Fruit fly (Drosophila melanogaster) whole organism, embryonic: Measurements from ENCODE around the gene Fer3HCH.

ENCODE experiments used
- Adf1 ChIP-seq: fragments of 200-800 bp; sonication (Bioruptor generic); IDR thresholded peaks from 2 replicates; pipeline ENCODE4 v1.3.6; 2022; ENCODE audit warnings: missing biosample characterization, missing genetic modification characterization
- BEAF-32 ChIP-seq: fragments of 200-800 bp; sonication (Bioruptor generic); optimal IDR thresholded peaks from 3 replicates; lab custom pipeline; 2017; ENCODE audit warnings: missing biosample characterization, missing genetic modification characterization, mild to moderate bottlenecking, moderate library complexity, missing genetic modification reagents
- CG10147 ChIP-seq: fragments of 200-800 bp; sonication (Bioruptor generic); optimal IDR thresholded peaks from 2 replicates; lab custom pipeline; 2019; ENCODE audit warnings: missing biosample characterization, mild to moderate bottlenecking, missing genetic modification characterization, moderate library complexity
- CG10267 ChIP-seq: fragments of 200-800 bp; sonication (Bioruptor generic); optimal IDR thresholded peaks from 2 replicates; lab custom pipeline; 2018; ENCODE audit warnings: missing biosample characterization, mild to moderate bottlenecking, missing genetic modification characterization, moderate library complexity
- CG11247 ChIP-seq: fragments of 200-800 bp; sonication (Bioruptor generic); IDR thresholded peaks from 2 replicates; pipeline ENCODE4 v1.3.6; 2022; ENCODE audit warnings: missing biosample characterization, missing genetic modification characterization
- CG12155 ChIP-seq: fragments of 200-800 bp; sonication (Bioruptor generic); optimal IDR thresholded peaks from 3 replicates; lab custom pipeline; 2016; ENCODE audit warnings: missing biosample characterization, missing genetic modification characterization
- CG13123 ChIP-seq: fragments of 200-800 bp; sonication (Bioruptor generic); optimal IDR thresholded peaks from 2 replicates; lab custom pipeline; 2016; ENCODE audit warnings: missing biosample characterization, missing genetic modification characterization
- CG14050 ChIP-seq: fragments of 200-800 bp; sonication (Bioruptor generic); IDR thresholded peaks from 3 replicates; pipeline ENCODE4 v1.3.6; 2022; ENCODE audit warnings: missing biosample characterization, missing genetic modification characterization
- CG16863 ChIP-seq: fragments of 200-800 bp; sonication (Bioruptor generic); optimal IDR thresholded peaks from 3 replicates; lab custom pipeline; 2016; ENCODE audit warnings: missing biosample characterization, missing genetic modification characterization
- CG17912 ChIP-seq: fragments of 200-800 bp; sonication (Bioruptor generic); optimal IDR thresholded peaks from 2 replicates; lab custom pipeline; 2018; ENCODE audit warnings: missing biosample characterization, mild to moderate bottlenecking, missing genetic modification characterization
- CG2116 ChIP-seq: fragments of 200-800 bp; sonication (Bioruptor generic); optimal IDR thresholded peaks from 3 replicates; lab custom pipeline; 2018; ENCODE audit warnings: missing biosample characterization, mild to moderate bottlenecking, missing genetic modification characterization
- CG30020 ChIP-seq: fragments of 200-800 bp; optimal IDR thresholded peaks from 2 replicates; lab custom pipeline; 2019; ENCODE audit warnings: missing biosample characterization, mild to moderate bottlenecking, missing genetic modification characterization, moderate library complexity
- CG4282 ChIP-seq: fragments of 200-800 bp; sonication (Bioruptor generic); optimal IDR thresholded peaks from 2 replicates; lab custom pipeline; 2016; ENCODE audit warnings: missing biosample characterization, missing genetic modification characterization
- CG4854 ChIP-seq: fragments of 200-800 bp; sonication (Bioruptor generic); optimal IDR thresholded peaks from 2 replicates; lab custom pipeline; 2016; ENCODE audit warnings: missing biosample characterization, missing genetic modification characterization, inconsistent platforms
- CG6254 ChIP-seq: fragments of 200-800 bp; sonication (Bioruptor generic); optimal IDR thresholded peaks from 3 replicates; lab custom pipeline; 2017; ENCODE audit warnings: mild to moderate bottlenecking, missing biosample characterization, missing genetic modification reagents, missing genetic modification characterization
- CG6791 ChIP-seq: fragments of 200-800 bp; sonication (Bioruptor generic); IDR thresholded peaks from 3 replicates; pipeline ENCODE4 v1.3.6; 2022; ENCODE audit warnings: missing biosample characterization, missing genetic modification characterization; ENCODE audit not compliant: partially characterized antibody
- CG9215 ChIP-seq: fragments of 200-800 bp; sonication (Bioruptor generic); IDR thresholded peaks from 2 replicates; pipeline ENCODE4 v1.3.6; 2022; ENCODE audit warnings: missing biosample characterization, missing genetic modification characterization
- CTCF ChIP-seq: fragments of 200-800 bp; sonication (Bioruptor generic); optimal IDR thresholded peaks from 2 replicates; lab custom pipeline; 2017; ENCODE audit warnings: missing biosample characterization, mild to moderate bottlenecking, missing genetic modification characterization, moderate library complexity
- Dbx ChIP-seq: fragments of 200-800 bp; sonication (Bioruptor generic); IDR thresholded peaks from 3 replicates; pipeline ENCODE4 v1.3.6; 2022; ENCODE audit warnings: missing biosample characterization, missing genetic modification characterization
- Deaf1 ChIP-seq: fragments of 200-800 bp; optimal IDR thresholded peaks from 3 replicates; lab custom pipeline; 2019; ENCODE audit warnings: missing biosample characterization, mild to moderate bottlenecking, missing genetic modification characterization, moderate library complexity
- Doc2 ChIP-seq: fragments of 200-800 bp; sonication (Bioruptor generic); IDR thresholded peaks from 2 replicates; pipeline ENCODE4 v1.3.6; 2022; ENCODE audit warnings: missing biosample characterization, missing genetic modification characterization
- Dref ChIP-seq: fragments of 200-800 bp; sonication (Bioruptor generic); IDR thresholded peaks from 2 replicates; pipeline ENCODE4 v1.3.6; 2022; ENCODE audit warnings: missing biosample characterization, missing genetic modification characterization
- Elba2 ChIP-seq: fragments of 200-800 bp; sonication (Bioruptor generic); optimal IDR thresholded peaks from 3 replicates; lab custom pipeline; 2016; ENCODE audit warnings: missing biosample characterization, missing genetic modification characterization
- Fer1 ChIP-seq: fragments of 200-800 bp; sonication (Bioruptor generic); optimal IDR thresholded peaks from 2 replicates; lab custom pipeline; 2017; ENCODE audit warnings: missing biosample characterization, mild to moderate bottlenecking, missing genetic modification characterization
- HmgD ChIP-seq: fragments of 200-800 bp; sonication (Bioruptor generic); optimal IDR thresholded peaks from 3 replicates; lab custom pipeline; 2016; ENCODE audit warnings: missing biosample characterization, missing genetic modification characterization
- Hr78 ChIP-seq, 2 experiments: fragments of 200-800 bp in 1 of 2; fragments of >200 bp in 1 of 2; sonication (Bioruptor generic) in 1 of 2; optimal IDR thresholded peaks; 2 replicates each; lab custom pipeline; 2017 to 2019; ENCODE audit warnings: missing biosample characterization in 2 of 2, missing genetic modification characterization in 2 of 2, mild to moderate bottlenecking in 1 of 2, moderate library complexity in 1 of 2
- MBD-R2 ChIP-seq: fragments of 200-800 bp; sonication (Bioruptor generic); IDR thresholded peaks from 2 replicates; pipeline ENCODE4 v1.3.6; 2022; ENCODE audit warnings: missing biosample characterization, missing genetic modification characterization
- Med ChIP-seq: fragments of 200-800 bp; sonication (Bioruptor generic); peaks from one replicate; lab custom pipeline; 2016; ENCODE audit warnings: missing biosample characterization, missing genetic modification characterization, mild to moderate bottlenecking, inconsistent platforms, moderate library complexity
- Myb ChIP-seq: fragments of 200-800 bp; sonication (Bioruptor generic); optimal IDR thresholded peaks from 2 replicates; lab custom pipeline; 2016; ENCODE audit warnings: missing biosample characterization, missing genetic modification characterization
- Side ChIP-seq: fragments of 200-800 bp; sonication (Bioruptor generic); optimal IDR thresholded peaks from 2 replicates; lab custom pipeline; 2016; ENCODE audit warnings: missing biosample characterization, missing genetic modification characterization
- TFAM ChIP-seq: fragments of 200-800 bp; sonication (Bioruptor generic); optimal IDR thresholded peaks from 2 replicates; lab custom pipeline; 2017; ENCODE audit warnings: missing biosample characterization, missing genetic modification characterization, inconsistent platforms
- amos ChIP-seq: fragments of 200-800 bp; sonication (Bioruptor generic); IDR thresholded peaks from 2 replicates; pipeline ENCODE4 v1.3.6; 2022; ENCODE audit warnings: missing biosample characterization, missing genetic modification characterization; ENCODE audit not compliant: partially characterized antibody
- ash1 ChIP-seq: fragments of 200-800 bp; sonication (Bioruptor generic); optimal IDR thresholded peaks from 2 replicates; lab custom pipeline; 2018; ENCODE audit warnings: missing biosample characterization, mild to moderate bottlenecking, missing genetic modification characterization
- br ChIP-seq: fragments of >200 bp; optimal IDR thresholded peaks from 2 replicates; lab custom pipeline; 2017
- cad ChIP-seq: fragments of >200 bp; optimal IDR thresholded peaks from 2 replicates; lab custom pipeline; 2017; ENCODE audit warnings: missing biosample characterization, missing genetic modification characterization
- caup ChIP-seq: fragments of 200-800 bp; sonication (Bioruptor generic); optimal IDR thresholded peaks from 3 replicates; lab custom pipeline; 2017; ENCODE audit warnings: missing biosample characterization, mild to moderate bottlenecking, missing genetic modification characterization, moderate library complexity; ENCODE audit not compliant: severe bottlenecking
- croc ChIP-seq: fragments of 200-800 bp; sonication (Bioruptor generic); conservative IDR thresholded peaks from 3 replicates; pipeline ENCODE4 v1.3.6; 2022; ENCODE audit warnings: missing biosample characterization, missing genetic modification characterization
- crol ChIP-seq: fragments of 200-800 bp; sonication (Bioruptor generic); IDR thresholded peaks from 2 replicates; pipeline ENCODE4 v1.3.6; 2022; ENCODE audit warnings: missing biosample characterization, missing genetic modification characterization
- ewg ChIP-seq: fragments of 200-800 bp; sonication (Bioruptor generic); optimal IDR thresholded peaks from 3 replicates; lab custom pipeline; 2017; ENCODE audit warnings: mild to moderate bottlenecking, missing biosample characterization, missing genetic modification reagents, missing genetic modification characterization
- gem ChIP-seq: fragments of 200-800 bp; sonication (Bioruptor generic); optimal IDR thresholded peaks from 2 replicates; lab custom pipeline; 2019; ENCODE audit warnings: missing biosample characterization, mild to moderate bottlenecking, missing genetic modification characterization, moderate library complexity
- h ChIP-seq: fragments of >200 bp; optimal IDR thresholded peaks from 2 replicates; lab custom pipeline; 2017
- jigr1 ChIP-seq: fragments of 200-800 bp; sonication (Bioruptor generic); IDR thresholded peaks from 3 replicates; pipeline ENCODE4 v1.3.6; 2022; ENCODE audit warnings: missing biosample characterization, missing genetic modification characterization
- jumu ChIP-seq: fragments of 200-800 bp; sonication (Bioruptor generic); optimal IDR thresholded peaks from 3 replicates; lab custom pipeline; 2016; ENCODE audit warnings: missing biosample characterization, missing genetic modification characterization
- mam ChIP-seq: fragments of 200-800 bp; sonication (Bioruptor generic); optimal IDR thresholded peaks from 3 replicates; lab custom pipeline; 2016; ENCODE audit warnings: missing biosample characterization, missing genetic modification characterization
- row ChIP-seq: fragments of 200-800 bp; sonication (Bioruptor generic); IDR thresholded peaks from 3 replicates; pipeline ENCODE4 v1.3.6; 2022; ENCODE audit warnings: missing biosample characterization, missing genetic modification characterization
- salm ChIP-seq: fragments of 200-800 bp; sonication (Bioruptor generic); optimal IDR thresholded peaks from 2 replicates; lab custom pipeline; 2018; ENCODE audit warnings: missing biosample characterization, mild to moderate bottlenecking, missing genetic modification characterization
- sna ChIP-seq: fragments of 200-800 bp; sonication (Bioruptor generic); IDR thresholded peaks from 2 replicates; pipeline ENCODE4 v1.3.6; 2022; ENCODE audit warnings: missing biosample characterization, missing genetic modification characterization; ENCODE audit not compliant: partially characterized antibody
- tx ChIP-seq: fragments of 200-800 bp; sonication (Bioruptor generic); optimal IDR thresholded peaks from 2 replicates; lab custom pipeline; 2016; ENCODE audit warnings: missing biosample characterization, missing genetic modification characterization
- unpg ChIP-seq: fragments of 200-800 bp; sonication (Bioruptor generic); optimal IDR thresholded peaks from 3 replicates; lab custom pipeline; 2018; ENCODE audit warnings: missing biosample characterization, mild to moderate bottlenecking, missing genetic modification characterization, moderate library complexity
- wdn ChIP-seq: fragments of 200-800 bp; sonication (Bioruptor generic); IDR thresholded peaks from 2 replicates; pipeline ENCODE4 v1.3.6; 2022; ENCODE audit warnings: missing biosample characterization, missing genetic modification characterization
- zfh1 ChIP-seq: fragments of 200-800 bp; sonication (Bioruptor generic); IDR thresholded peaks from 3 replicates; pipeline ENCODE4 v1.3.6; 2022; ENCODE audit warnings: missing biosample characterization, missing genetic modification characterization
- zfh2 ChIP-seq: fragments of 200-800 bp; sonication (Bioruptor generic); optimal IDR thresholded peaks from 2 replicates; lab custom pipeline; 2016; ENCODE audit warnings: missing biosample characterization, missing genetic modification characterization

Gene Fer3HCH

dm6 chrX:13128750-13129152 lies 20.8 kb upstream of the Fer3HCH start, which contains the start of the genes CG32638, CG15717 and MFS10 (continued):
- TF ChIP-seq MBD-R2 (GFP tag; lab: Robert Waterston, UW), result peak; percentile 80
- TF ChIP-seq mam (GFP tag; lab: Kevin White, UChicago), result no peak
- peak; percentile 37 for TF ChIP-seq Fer1 (GFP tag; lab: Kevin White, UChicago)
- TF ChIP-seq h (lab: Kevin White, UChicago), result no peak
- TF ChIP-seq CG30020, result peak; percentile 20
- peak; percentile 19 for TF ChIP-seq zfh2 (GFP tag; lab: Kevin White, UChicago)
- TF ChIP-seq CTCF, result no peak
- TF ChIP-seq caup (GFP tag; lab: Kevin White, UChicago), result peak; percentile 20
- TF ChIP-seq tx (GFP tag; lab: Kevin White, UChicago), result no peak
- peak; percentile 21 for TF ChIP-seq unpg (GFP tag; lab: Kevin White, UChicago)
- no peak for TF ChIP-seq cad (GFP tag; lab: Kevin White, UChicago)
- TF ChIP-seq sna (GFP tag; lab: Robert Waterston, UW), result no peak
- TF ChIP-seq zfh1, result peak; percentile 31; the same call in 1 of the 3 replicates
- TF ChIP-seq salm (tag; lab: Kevin White, UChicago), result no peak
- TF ChIP-seq jigr1 (GFP tag; lab: Robert Waterston, UW), result no peak
- TF ChIP-seq Elba2 (GFP tag; lab: Kevin White, UChicago), result no peak
- TF ChIP-seq CG14050 (GFP tag; lab: Robert Waterston, UW), result no peak
- TF ChIP-seq CG9215 (GFP tag; lab: Robert Waterston, UW), result no peak
- peak; percentile 52 for TF ChIP-seq amos (GFP tag; lab: Robert Waterston, UW)
- peak; percentile 9 for TF ChIP-seq Deaf1 (tag; lab: Kevin White, UChicago)
- peak; percentile 43 for TF ChIP-seq ewg (GFP tag; lab: Kevin White, UChicago)
- TF ChIP-seq Myb (GFP tag; lab: Kevin White, UChicago), result peak; percentile 58
- TF ChIP-seq jumu (GFP tag; lab: Kevin White, UChicago), result no peak
- no peak for TF ChIP-seq CG4854 (GFP tag; lab: Kevin White, UChicago)
- TF ChIP-seq Adf1 (GFP tag; lab: Robert Waterston, UW), result no peak
- peak; percentile 47 for TF ChIP-seq Dref (GFP tag; lab: Robert Waterston, UW)
- TF ChIP-seq CG13123 (GFP tag; lab: Kevin White, UChicago), result no peak
- peak; percentile 9 for TF ChIP-seq HmgD (GFP tag; lab: Kevin White, UChicago)
- TF ChIP-seq CG12155 (GFP tag; lab: Kevin White, UChicago), result peak; percentile 13
- TF ChIP-seq CG10267 (tag; lab: Kevin White, UChicago), result peak; percentile 37
- peak; percentile 10 for TF ChIP-seq CG10147 (GFP tag; lab: Kevin White, UChicago)
- peak; percentile 44 for TF ChIP-seq CG2116
- TF ChIP-seq crol, result no peak
- TF ChIP-seq CG11247 (GFP tag; lab: Robert Waterston, UW), result no peak
- 0 out of 3 replicates have a peak, but pooled peaks have one; percentile 50 for TF ChIP-seq CG6791 (GFP tag; lab: Robert Waterston, UW)
- peak; percentile 11 for TF ChIP-seq CG16863
- peak; percentile 54 for TF ChIP-seq BEAF-32 (GFP tag; lab: Kevin White, UChicago)
- TF ChIP-seq CG4282 (GFP tag; lab: Kevin White, UChicago), result no peak
- TF ChIP-seq gem (tag; lab: Kevin White, UChicago), result peak; percentile 6

- TF ChIP-seq Doc2 (no peak), Dbx (GFP tag; lab: Robert Waterston, UW) (no peak), TFAM (no peak), br (no peak), wdn (GFP tag; lab: Robert Waterston, UW) (no peak), Med (peak; percentile 76), croc (GFP tag; lab: Robert Waterston, UW) (no peak), row (GFP tag; lab: Robert Waterston, UW) (peak; percentile 37; the same call in 2 of the 3 replicates), CG6254 (GFP tag; lab: Kevin White, UChicago) (no peak), cad (GFP tag; lab: Kevin White, UChicago) (no peak), ash1 (GFP tag; lab: Kevin White, UChicago) (no peak), CG17912 (no peak), Hr78 (GFP tag; optimal IDR thresholded peaks at IDR 0.05; lab: Kevin White, UChicago) (peak in 1 of 2 experiments; percentile 4), Side (GFP tag; lab: Kevin White, UChicago) (no peak)
These were observed 20.2 kb upstream of the Fer3HCH start for dm6 chrX:13127973-13128749.
